Fruit fly (Drosophila melanogaster) S2 (cell line): Measurements from ENCODE around the gene CG42866.

Source experiments
- CG8478 ChIP-seq: fragments of >200 bp; optimal IDR thresholded peaks from 2 replicates; lab custom pipeline; 2018
- CTCF ChIP-seq, 2 experiments: fragments of >200 bp; optimal IDR thresholded peaks; 2 replicates each; lab custom pipeline; 2018

DNA sequence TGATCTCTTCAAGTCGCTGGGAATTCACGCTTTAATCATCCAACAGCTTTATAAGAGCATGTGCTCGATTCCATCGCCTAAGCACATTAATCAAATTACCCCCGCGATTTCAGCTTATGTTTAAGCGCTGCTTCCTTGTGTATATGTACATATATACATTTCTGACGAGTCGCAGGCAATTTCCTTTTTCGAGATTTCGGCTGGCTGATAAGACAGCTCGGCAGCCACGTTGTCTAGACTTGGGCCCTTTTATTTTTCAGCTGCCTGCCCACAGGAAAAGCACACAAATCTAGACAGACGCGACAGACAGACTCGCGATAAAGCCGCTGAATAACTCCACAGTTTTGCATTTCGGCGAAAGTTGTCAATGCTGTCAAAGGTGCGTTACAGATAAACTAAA is 19.0 kb downstream of the CG42866 start:
- TF ChIP-seq CG8478 = no peak
- no peak for TF ChIP-seq CTCF (optimal IDR thresholded peaks at IDR 0.05; lab: Kevin White, UChicago)
